Worm (Caenorhabditis elegans) whole organism, L3 larva: ENCODE data around the gene gna-1.
A peak's percentile ranks its signal among the peaks of the same experiment; 100 is the strongest.

Experiments used
- ceh-16 ChIP-seq: sonication (generic microtip); optimal IDR thresholded peaks from 2 replicates; lab custom pipeline; 2017; ENCODE audit warnings: missing biosample characterization, missing genetic modification characterization
- ceh-28 ChIP-seq: fragments of 150-350 bp; optimal IDR thresholded peaks from 2 replicates; lab custom pipeline; 2014; ENCODE audit warnings: missing biosample characterization, missing genetic modification reagents, missing genetic modification characterization
- ceh-82 ChIP-seq: fragments of 150-350 bp; optimal IDR thresholded peaks from 2 replicates; lab custom pipeline; 2014; ENCODE audit warnings: missing biosample characterization, missing genetic modification characterization
- daf-12 ChIP-seq: fragments of 150-350 bp; optimal IDR thresholded peaks from 2 replicates; lab custom pipeline; 2014; ENCODE audit warnings: missing biosample characterization, missing genetic modification reagents, missing genetic modification characterization
- elt-1 ChIP-seq: fragments of 150-350 bp; optimal IDR thresholded peaks from 2 replicates; lab custom pipeline; 2014; ENCODE audit warnings: missing biosample characterization, missing genetic modification characterization
- elt-2 ChIP-seq: sonication (generic microtip); optimal IDR thresholded peaks from 2 replicates; lab custom pipeline; 2016; ENCODE audit warnings: missing genetic modification reagents, mild to moderate bottlenecking, missing genetic modification characterization, missing compliant biosample characterization
- elt-3 ChIP-seq, 3 experiments: fragments of 150-350 bp in 1 of 3; sonication (generic microtip) in 2 of 3; optimal IDR thresholded peaks; 2 replicates in 2 of 3; 4 replicates in 1 of 3; lab custom pipeline; 2014 to 2017; ENCODE audit warnings: missing biosample characterization in 3 of 3, missing genetic modification characterization in 3 of 3
- eor-1 ChIP-seq, 2 experiments: fragments of 150-350 bp; optimal IDR thresholded peaks; 2 replicates each; lab custom pipeline; 2014 to 2018; ENCODE audit warnings: missing biosample characterization in 2 of 2, missing genetic modification characterization in 2 of 2
- fkh-10 ChIP-seq: sonication (generic microtip); optimal IDR thresholded peaks from 2 replicates; lab custom pipeline; 2017; ENCODE audit warnings: missing biosample characterization, missing genetic modification reagents, missing genetic modification characterization
- fkh-2 ChIP-seq: fragments of 150-350 bp; optimal IDR thresholded peaks from 2 replicates; lab custom pipeline; 2014; ENCODE audit warnings: missing biosample characterization, missing genetic modification reagents, missing genetic modification characterization
- fos-1 ChIP-seq: fragments of 150-350 bp; optimal IDR thresholded peaks from 2 replicates; lab custom pipeline; 2014; ENCODE audit warnings: missing biosample characterization, missing genetic modification characterization
- hmg-11 ChIP-seq: sonication (generic microtip); optimal IDR thresholded peaks from 2 replicates; lab custom pipeline; 2016; ENCODE audit warnings: missing genetic modification characterization, missing compliant biosample characterization
- jun-1 ChIP-seq: fragments of 150-350 bp; optimal IDR thresholded peaks from 2 replicates; lab custom pipeline; 2014; ENCODE audit warnings: missing biosample characterization, missing genetic modification reagents, missing genetic modification characterization
- lin-15B ChIP-seq: fragments of 150-350 bp; optimal IDR thresholded peaks from 2 replicates; lab custom pipeline; 2014; ENCODE audit warnings: missing biosample characterization, missing genetic modification characterization
- lsy-12 ChIP-seq: sonication (generic microtip); optimal IDR thresholded peaks from 2 replicates; lab custom pipeline; 2016; ENCODE audit warnings: mild to moderate bottlenecking, missing genetic modification characterization, missing compliant biosample characterization
- mdl-1 ChIP-seq: fragments of 150-350 bp; optimal IDR thresholded peaks from 2 replicates; lab custom pipeline; 2014; ENCODE audit warnings: missing biosample characterization, missing genetic modification characterization
- mml-1 ChIP-seq: fragments of 150-350 bp; sonication (generic microtip); optimal IDR thresholded peaks from 3 replicates; lab custom pipeline; 2014; ENCODE audit warnings: missing biosample characterization, missing genetic modification characterization
- nfya-1 ChIP-seq: sonication (generic microtip); optimal IDR thresholded peaks from 2 replicates; lab custom pipeline; 2017; ENCODE audit warnings: missing genetic modification characterization, mild to moderate bottlenecking, missing compliant biosample characterization, antibody characterized with exemption, moderate library complexity; ENCODE audit not compliant: insufficient read depth
- nhr-12 ChIP-seq: fragments of 150-350 bp; optimal IDR thresholded peaks from 2 replicates; lab custom pipeline; 2014; ENCODE audit warnings: missing biosample characterization, missing genetic modification characterization
- nhr-237 ChIP-seq: fragments of 150-350 bp; optimal IDR thresholded peaks from 2 replicates; lab custom pipeline; 2014; ENCODE audit warnings: missing biosample characterization, missing genetic modification characterization
- nhr-25 ChIP-seq: sonication (generic microtip); optimal IDR thresholded peaks from 2 replicates; lab custom pipeline; 2017; ENCODE audit warnings: missing biosample characterization, missing genetic modification characterization
- nhr-43 ChIP-seq: sonication (generic microtip); optimal IDR thresholded peaks from 2 replicates; lab custom pipeline; 2016; ENCODE audit warnings: mild to moderate bottlenecking, missing genetic modification characterization, missing compliant biosample characterization; ENCODE audit not compliant: poor library complexity, severe bottlenecking
- nhr-67 ChIP-seq: fragments of 150-350 bp; optimal IDR thresholded peaks from 2 replicates; lab custom pipeline; 2014; ENCODE audit warnings: missing biosample characterization, missing genetic modification characterization
- nhr-76 ChIP-seq: fragments of 150-350 bp; sonication (generic microtip); optimal IDR thresholded peaks from 5 replicates; lab custom pipeline; 2014; ENCODE audit warnings: missing biosample characterization, missing genetic modification characterization
- pha-4 ChIP-seq: fragments of 150-350 bp; optimal IDR thresholded peaks from 2 replicates; lab custom pipeline; 2014; ENCODE audit warnings: missing biosample characterization, missing genetic modification reagents, missing genetic modification characterization
- snpc-4 ChIP-seq: fragments of 150-350 bp; optimal IDR thresholded peaks from 2 replicates; lab custom pipeline; 2014; ENCODE audit warnings: missing biosample characterization, missing genetic modification characterization
- tbx-2 ChIP-seq: sonication (generic microtip); optimal IDR thresholded peaks from 2 replicates; lab custom pipeline; 2016; ENCODE audit warnings: mild to moderate bottlenecking, missing genetic modification characterization, missing compliant biosample characterization
- unc-39 ChIP-seq: sonication (generic microtip); optimal IDR thresholded peaks from 4 replicates; lab custom pipeline; 2017; ENCODE audit warnings: missing biosample characterization, missing genetic modification characterization
- unc-62 ChIP-seq: fragments of 150-350 bp; sonication (generic microtip); optimal IDR thresholded peaks from 4 replicates; lab custom pipeline; 2014; ENCODE audit warnings: missing biosample characterization, missing genetic modification reagents, missing genetic modification characterization
- zag-1 ChIP-seq: fragments of 150-350 bp; optimal IDR thresholded peaks from 2 replicates; lab custom pipeline; 2014; ENCODE audit warnings: missing biosample characterization, missing genetic modification characterization
- ztf-4 ChIP-seq: fragments of 150-350 bp; optimal IDR thresholded peaks from 2 replicates; lab custom pipeline; 2014; ENCODE audit warnings: missing biosample characterization, missing genetic modification characterization

gna-1 gene

DNA sequence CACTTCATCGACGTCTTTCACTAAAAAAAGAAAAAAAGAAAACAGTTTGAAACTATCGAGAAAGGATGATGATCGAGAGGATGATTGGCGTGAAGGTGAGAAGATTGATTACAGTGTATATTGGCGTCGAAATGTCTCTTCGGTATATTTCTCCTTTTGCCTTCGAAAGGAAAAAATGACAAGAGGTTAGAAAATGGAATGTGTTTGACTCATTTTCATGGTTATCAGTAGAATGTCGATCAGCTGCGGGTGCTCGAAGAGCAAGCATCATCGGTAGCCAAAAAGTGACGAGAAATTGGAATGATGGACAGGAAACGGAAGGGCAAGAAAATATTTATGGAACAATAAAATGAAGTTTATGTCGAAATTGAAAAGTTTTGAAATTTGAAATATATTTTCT lies 13.9 kb upstream of the gna-1 start:
- peak; percentile 35 for TF ChIP-seq elt-2 (tag; lab: Kevin White, UChicago)
- no peak for TF ChIP-seq mdl-1 (tag; lab: Kevin White, UChicago)

DNA sequence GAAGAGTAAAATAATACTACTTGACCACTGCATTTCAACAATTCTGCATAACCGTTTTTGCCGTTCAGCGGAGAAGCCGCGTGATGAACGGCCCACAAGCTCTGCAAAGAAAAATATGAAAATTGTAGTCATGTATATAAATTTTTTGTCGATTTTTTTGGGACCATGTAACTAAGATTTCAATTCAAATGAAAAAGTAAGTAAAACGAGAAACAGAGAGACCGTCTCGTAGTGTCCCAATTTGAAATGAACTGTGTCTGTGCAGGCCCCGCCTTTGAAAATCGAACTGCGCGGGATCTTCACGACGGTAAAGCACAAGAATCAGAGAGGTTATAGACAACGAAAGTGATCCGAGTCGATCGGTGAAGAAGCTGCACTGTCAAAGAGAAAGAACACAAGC lies 12.1 kb upstream of the gna-1 start, which contains the start of gene crm-1:
crm-1 (minus strand) TSS at position 101 of the 400 bp plus-strand sequence.
- TF ChIP-seq lsy-12 (tag; lab: Kevin White, UChicago) (no peak), jun-1 (tag; lab: Kevin White, UChicago) (no peak), pha-4 (no peak), nhr-67 (tag; lab: Kevin White, UChicago) (no peak)

DNA sequence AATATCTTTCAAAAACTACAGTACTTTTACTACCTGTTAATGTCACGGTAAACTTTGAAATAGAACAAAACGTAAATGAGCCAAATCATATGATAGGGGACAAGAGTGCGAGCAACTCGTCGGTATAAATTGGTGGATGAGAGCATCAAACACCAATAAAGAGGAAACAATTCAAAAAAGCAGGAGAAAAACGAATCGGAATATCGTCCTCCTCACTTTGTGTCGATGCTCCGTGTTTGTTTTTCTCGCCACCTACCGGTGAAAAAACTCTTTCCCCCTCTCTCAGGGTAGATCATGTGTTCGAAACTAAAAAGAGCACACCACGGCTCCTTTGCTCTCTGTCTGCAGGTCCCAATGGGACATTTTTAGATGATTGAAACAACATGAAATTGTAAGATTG lies 8.1 kb upstream of the gna-1 start:
- TF ChIP-seq nhr-12 (no peak), nhr-43 (tag; lab: Kevin White, UChicago) (no peak), snpc-4 (tag; lab: Kevin White, UChicago) (no peak), elt-2 (tag; lab: Kevin White, UChicago) (no peak), nfya-1 (no peak), fkh-10 (GFP tag; lab: Kevin White, UChicago) (no peak), ceh-82 (tag; lab: Kevin White, UChicago) (no peak), pha-4 (peak; percentile 74)

DNA sequence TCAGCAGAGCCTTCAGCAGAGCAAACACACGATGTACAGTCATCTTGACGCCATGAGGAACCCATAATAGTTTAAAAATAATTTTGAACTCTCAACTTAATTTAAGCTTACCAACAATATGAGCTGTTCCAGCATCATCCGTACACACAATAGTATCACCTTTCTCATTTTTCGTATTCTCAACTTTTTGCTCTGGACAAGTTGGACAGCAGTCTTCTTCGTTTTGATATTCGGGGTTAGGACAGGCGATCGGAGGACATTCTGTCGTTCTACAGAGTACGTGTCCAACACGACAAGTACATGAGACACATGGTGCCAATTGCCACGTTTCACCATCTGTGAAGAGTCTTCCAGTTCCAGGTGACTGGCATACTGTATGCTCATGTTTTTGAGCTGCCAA lies 3.6 kb upstream of the gna-1 start:
- no peak for TF ChIP-seq mdl-1 (tag; lab: Kevin White, UChicago)

DNA sequence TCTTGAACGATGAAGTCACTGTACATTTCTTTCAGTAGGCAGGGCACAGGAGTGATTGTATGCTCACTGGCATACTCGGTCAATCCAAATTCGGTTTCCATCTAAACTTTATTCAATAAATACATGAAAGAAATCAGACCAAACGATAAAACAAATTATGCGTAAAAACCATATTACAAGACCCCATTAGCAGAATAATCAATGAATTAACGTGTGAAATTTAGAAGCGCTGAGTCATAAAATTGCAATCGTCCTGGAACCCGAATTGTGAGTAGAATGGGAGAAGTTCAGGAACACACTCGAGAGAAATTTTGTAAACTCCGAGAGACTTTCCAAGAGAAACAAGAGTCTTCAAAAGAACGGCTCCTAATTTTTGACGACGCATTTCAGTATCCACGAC lies 517 bp downstream of the gna-1 start, which contains the start of gene B0024.11:
B0024.11 (minus strand) TSS at position 101 of the 400 bp plus-strand sequence.
- TF ChIP-seq ztf-4 (tag; lab: Kevin White, UChicago) (no peak), fkh-10 (GFP tag; lab: Kevin White, UChicago) (no peak), daf-12 (tag; lab: Kevin White, UChicago) (no peak), zag-1 (tag; lab: Kevin White, UChicago) (no peak), nhr-76 (tag; lab: Kevin White, UChicago) (no peak), pha-4 (no peak), jun-1 (tag; lab: Kevin White, UChicago) (no peak), ceh-28 (tag; lab: Kevin White, UChicago) (no peak), elt-3 (tag; optimal IDR thresholded peaks at IDR 0.05; lab: Kevin White, UChicago) (no peak), tbx-2 (tag; lab: Kevin White, UChicago) (no peak), mdl-1 (tag; lab: Kevin White, UChicago) (no peak), elt-1 (tag; lab: Kevin White, UChicago) (no peak), nhr-237 (no peak), eor-1 (tag; optimal IDR thresholded peaks at IDR 0.05; lab: Kevin White, UChicago) (no peak), ceh-16 (tag; lab: Kevin White, UChicago) (no peak), mml-1 (tag; lab: Kevin White, UChicago) (no peak), fos-1 (no peak), elt-2 (tag; lab: Kevin White, UChicago) (no peak)
- TF ChIP-seq, all 47 proteins: peak for 0

DNA sequence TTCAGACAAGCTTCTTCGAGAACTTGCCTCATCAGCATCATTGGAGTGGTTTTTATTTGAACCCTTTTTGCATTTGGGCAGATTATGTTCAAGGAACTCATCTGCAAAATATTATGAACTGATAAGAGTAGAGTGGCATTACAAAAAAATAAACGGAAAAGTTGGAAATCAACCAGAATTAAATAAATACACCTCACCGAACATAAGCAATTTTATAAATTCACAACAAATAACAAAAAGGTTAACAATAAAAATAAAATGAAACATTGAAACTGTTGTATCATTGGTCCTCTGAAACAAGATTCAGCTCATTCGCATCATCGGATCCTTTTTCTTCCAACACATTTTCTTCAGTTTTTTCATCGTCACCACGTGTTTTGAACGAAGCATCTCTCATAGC lies 2.7 kb downstream of the gna-1 start, which contains the start of gene asps-1:
asps-1 (minus strand) TSS at position 101 of the 400 bp plus-strand sequence.
- TF ChIP-seq lin-15B = no peak
- TF ChIP-seq hmg-11 (tag; lab: Kevin White, UChicago) = no peak
- TF ChIP-seq unc-39 (tag; lab: Kevin White, UChicago) = no peak
- no peak for TF ChIP-seq nfya-1
- TF ChIP-seq snpc-4 (tag; lab: Kevin White, UChicago) = no peak
- TF ChIP-seq daf-12 (tag; lab: Kevin White, UChicago) = no peak
- TF ChIP-seq mdl-1 (tag; lab: Kevin White, UChicago) = no peak
- no peak for TF ChIP-seq nhr-25
- TF ChIP-seq jun-1 (tag; lab: Kevin White, UChicago) = no peak
- TF ChIP-seq unc-62 (GFP tag; lab: Kevin White, UChicago) = no peak
- TF ChIP-seq fkh-2 (tag; lab: Kevin White, UChicago) = no peak
- no peak for TF ChIP-seq nhr-76 (tag; lab: Kevin White, UChicago)
